Worm (Caenorhabditis elegans) whole organism, L2 larva: ENCODE results near the gene ZK632.14.
A peak's percentile ranks its signal among the peaks of the same experiment; 100 is the strongest.

Experiments used
- C34F6.9 ChIP-seq: fragments of 150-350 bp; optimal IDR thresholded peaks from 2 replicates; lab custom pipeline; 2014; ENCODE audit warnings: missing biosample characterization, missing genetic modification characterization
- F13H6.1 ChIP-seq: sonication (generic microtip); optimal IDR thresholded peaks from 2 replicates; lab custom pipeline; 2016; ENCODE audit warnings: missing genetic modification characterization, missing compliant biosample characterization
- Y55F3AM.14 ChIP-seq: fragments of 200-800 bp; sonication (Bioruptor generic); optimal IDR thresholded peaks from 2 replicates; lab custom pipeline; 2018; ENCODE audit warnings: mild to moderate bottlenecking, missing genetic modification characterization, missing compliant biosample characterization
- ZK546.5 ChIP-seq: sonication (generic microtip); optimal IDR thresholded peaks from 2 replicates; lab custom pipeline; 2017; ENCODE audit warnings: missing biosample characterization, missing genetic modification characterization
- ama-1 ChIP-seq: fragments of 150-350 bp; optimal IDR thresholded peaks from 2 replicates; lab custom pipeline; 2018; ENCODE audit warnings: inconsistent platforms
- ceh-16 ChIP-seq: fragments of 150-350 bp; optimal IDR thresholded peaks from 2 replicates; lab custom pipeline; 2014; ENCODE audit warnings: missing biosample characterization, missing genetic modification characterization
- crh-2 ChIP-seq: sonication (generic microtip); optimal IDR thresholded peaks from 2 replicates; lab custom pipeline; 2017; ENCODE audit warnings: missing biosample characterization, missing genetic modification characterization
- elt-1 ChIP-seq: fragments of 150-350 bp; optimal IDR thresholded peaks from 2 replicates; lab custom pipeline; 2014; ENCODE audit warnings: missing biosample characterization, missing genetic modification characterization
- fos-1 ChIP-seq: fragments of 150-350 bp; optimal IDR thresholded peaks from 2 replicates; lab custom pipeline; 2014; ENCODE audit warnings: missing biosample characterization, missing genetic modification characterization
- gmeb-1 ChIP-seq: fragments of 150-350 bp; optimal IDR thresholded peaks from 2 replicates; lab custom pipeline; 2014; ENCODE audit warnings: missing biosample characterization, missing genetic modification characterization
- lin-11 ChIP-seq: fragments of 150-350 bp; sonication (generic microtip); optimal IDR thresholded peaks from 2 replicates; lab custom pipeline; 2014; ENCODE audit warnings: missing biosample characterization, missing genetic modification characterization, inconsistent platforms, mixed read lengths
- lin-13 ChIP-seq: fragments of 150-350 bp; optimal IDR thresholded peaks from 2 replicates; lab custom pipeline; 2014; ENCODE audit warnings: missing biosample characterization, missing genetic modification reagents, missing genetic modification characterization
- lsy-2 ChIP-seq, 2 experiments: fragments of 150-350 bp in 1 of 2; sonication (generic microtip) in 1 of 2; optimal IDR thresholded peaks; 2 replicates each; lab custom pipeline; 2014 to 2017; ENCODE audit warnings: missing biosample characterization in 2 of 2, missing genetic modification characterization in 2 of 2
- mab-5 ChIP-seq: fragments of 150-350 bp; optimal IDR thresholded peaks from 2 replicates; lab custom pipeline; 2014; ENCODE audit warnings: missing biosample characterization, missing genetic modification characterization
- mdl-1 ChIP-seq, 2 experiments: fragments of 150-350 bp in 1 of 2; sonication (generic microtip) in 1 of 2; optimal IDR thresholded peaks; 2 replicates each; lab custom pipeline; 2017; ENCODE audit warnings: missing biosample characterization in 2 of 2, missing genetic modification characterization in 2 of 2
- nhr-10 ChIP-seq: sonication (generic microtip); optimal IDR thresholded peaks from 2 replicates; lab custom pipeline; 2017; ENCODE audit warnings: missing biosample characterization, missing genetic modification characterization
- nhr-129 ChIP-seq: fragments of 150-350 bp; optimal IDR thresholded peaks from 2 replicates; lab custom pipeline; 2014; ENCODE audit warnings: missing biosample characterization, missing genetic modification characterization
- nhr-21 ChIP-seq: fragments of 150-350 bp; optimal IDR thresholded peaks from 2 replicates; lab custom pipeline; 2014; ENCODE audit warnings: missing biosample characterization, missing genetic modification characterization
- nhr-23 ChIP-seq: fragments of 150-350 bp; optimal IDR thresholded peaks from 2 replicates; lab custom pipeline; 2014; ENCODE audit warnings: missing biosample characterization, missing genetic modification reagents, missing genetic modification characterization
- peb-1 ChIP-seq: fragments of 150-350 bp; optimal IDR thresholded peaks from 2 replicates; lab custom pipeline; 2014; ENCODE audit warnings: missing biosample characterization, missing genetic modification characterization
- sem-4 ChIP-seq: fragments of 150-350 bp; optimal IDR thresholded peaks from 2 replicates; lab custom pipeline; 2014; ENCODE audit warnings: missing biosample characterization, missing genetic modification reagents, missing genetic modification characterization
- skn-1 ChIP-seq: sonication (generic microtip); optimal IDR thresholded peaks from 2 replicates; lab custom pipeline; 2017; ENCODE audit warnings: missing biosample characterization, missing genetic modification characterization
- sma-3 ChIP-seq: sonication (generic microtip); optimal IDR thresholded peaks from 2 replicates; lab custom pipeline; 2016; ENCODE audit warnings: missing genetic modification reagents, missing genetic modification characterization, missing compliant biosample characterization
- sma-9 ChIP-seq, 2 experiments: fragments of 150-350 bp in 1 of 2; sonication (generic microtip) in 1 of 2; optimal IDR thresholded peaks; 2 replicates each; lab custom pipeline; 2014 to 2016; ENCODE audit warnings: missing genetic modification characterization in 2 of 2, mild to moderate bottlenecking in 1 of 2, missing biosample characterization in 1 of 2, missing compliant biosample characterization in 1 of 2, missing genetic modification reagents in 1 of 2, moderate library complexity in 1 of 2
- unc-55 ChIP-seq: fragments of 150-350 bp; sonication (generic microtip); optimal IDR thresholded peaks from 3 replicates; lab custom pipeline; 2014; ENCODE audit warnings: missing biosample characterization, missing genetic modification reagents, missing genetic modification characterization
- zag-1 ChIP-seq: fragments of 150-350 bp; optimal IDR thresholded peaks from 2 replicates; lab custom pipeline; 2014; ENCODE audit warnings: missing biosample characterization, missing genetic modification characterization
- ztf-11 ChIP-seq: sonication (generic microtip); optimal IDR thresholded peaks from 2 replicates; lab custom pipeline; 2017; ENCODE audit warnings: missing biosample characterization, missing genetic modification characterization
- ztf-4 ChIP-seq: fragments of 150-350 bp; optimal IDR thresholded peaks from 2 replicates; lab custom pipeline; 2014; ENCODE audit warnings: missing biosample characterization, missing genetic modification characterization

Gene ZK632.14

ce11 chrIII:9860201-9860780 is 47.0 kb downstream of the ZK632.14 start, which contains the start of gene twk-48:
Gene twk-48 (plus strand): TSS chrIII:9860730.
- TF ChIP-seq F13H6.1 (no peak), C34F6.9 (tag; lab: Kevin White, UChicago) (peak; percentile 2), lin-13 (no peak), sma-9 (GFP tag; optimal IDR thresholded peaks at IDR 0.05; lab: Kevin White, UChicago) (peak; percentile 7), sma-9 (tag; optimal IDR thresholded peaks at IDR 0.05; lab: Kevin White, UChicago) (no peak), peb-1 (tag; lab: Kevin White, UChicago) (no peak), lsy-2 (tag; optimal IDR thresholded peaks at IDR 0.05; lab: Kevin White, UChicago) (no peak), nhr-10 (tag; lab: Kevin White, UChicago) (no peak), ZK546.5 (tag; lab: Kevin White, UChicago) (no peak), mdl-1 (tag; optimal IDR thresholded peaks at IDR 0.05; lab: Kevin White, UChicago) (no peak)

- TF ChIP-seq crh-2 (peak; percentile 58), lsy-2 (tag; optimal IDR thresholded peaks at IDR 0.05; lab: Kevin White, UChicago) (peak; percentile 35 to 50), lin-11 (tag; lab: Kevin White, UChicago) (peak; percentile 53), fos-1 (tag; lab: Kevin White, UChicago) (peak; percentile 20), C34F6.9 (tag; lab: Kevin White, UChicago) (peak; percentile 48), sma-9 (GFP tag; optimal IDR thresholded peaks at IDR 0.05; lab: Kevin White, UChicago) (peak; percentile 78), sma-9 (tag; optimal IDR thresholded peaks at IDR 0.05; lab: Kevin White, UChicago) (no peak), sma-3 (peak; percentile 16), ama-1 (lab: Kevin White, UChicago) (no peak), nhr-129 (peak; percentile 79), zag-1 (no peak), sem-4 (tag; lab: Kevin White, UChicago) (peak; percentile 1), F13H6.1 (peak; percentile 31), ztf-11 (no peak), ZK546.5 (tag; lab: Kevin White, UChicago) (no peak), unc-55 (GFP tag; lab: Kevin White, UChicago) (peak; percentile 64), ztf-4 (peak; percentile 42), gmeb-1 (peak; percentile 70), skn-1 (tag; lab: Kevin White, UChicago) (no peak), nhr-23 (tag; lab: Kevin White, UChicago) (no peak), Y55F3AM.14 (peak; percentile 61), mdl-1 (tag; optimal IDR thresholded peaks at IDR 0.05; lab: Kevin White, UChicago) (peak in 1 of 2 experiments; percentile 17), ceh-16 (tag; lab: Kevin White, UChicago) (no peak), elt-1 (tag; lab: Kevin White, UChicago) (no peak), mab-5 (tag; lab: Kevin White, UChicago) (peak; percentile 37)
These were observed 48.5 kb downstream of the ZK632.14 start for ce11 chrIII:9861470-9862342.

- TF ChIP-seq lsy-2 (tag; optimal IDR thresholded peaks at IDR 0.05; lab: Kevin White, UChicago) (peak in 1 of 2 experiments; percentile 44), nhr-21 (no peak)
These were observed 49.2 kb downstream of the ZK632.14 start for ce11 chrIII:9862469-9862868.
